Worm (Caenorhabditis elegans) whole organism, young adult: Measurements from ENCODE around the gene twk-7.

ENCODE experiments used
- B0019.2 ChIP-seq: fragments of 200-800 bp; sonication (Bioruptor generic); conservative IDR thresholded peaks from 2 replicates; pipeline ENCODE4 v1.3.6; 2022; ENCODE audit warnings: missing genetic modification reagents, missing genetic modification characterization, missing compliant biosample characterization
- F10E7.11 ChIP-seq: sonication (generic microtip); optimal IDR thresholded peaks from 2 replicates; lab custom pipeline; 2017; ENCODE audit warnings: mild to moderate bottlenecking, missing genetic modification characterization, moderate library complexity, missing compliant biosample characterization
- F33H1.4 ChIP-seq: fragments of 200-800 bp; sonication (Bioruptor generic); IDR thresholded peaks from 2 replicates; pipeline ENCODE4 v1.3.6; 2022; ENCODE audit warnings: missing genetic modification reagents, missing genetic modification characterization, missing compliant biosample characterization
- F37B4.10 ChIP-seq: fragments of 200-800 bp; sonication (Bioruptor generic); IDR thresholded peaks from 2 replicates; pipeline ENCODE4 v1.3.6; 2022; ENCODE audit warnings: missing genetic modification characterization, missing compliant biosample characterization
- F49E8.2 ChIP-seq: sonication (generic microtip); optimal IDR thresholded peaks from 3 replicates; lab custom pipeline; 2017; ENCODE audit warnings: missing genetic modification characterization, mild to moderate bottlenecking, missing compliant biosample characterization, antibody characterized with exemption, moderate library complexity; ENCODE audit not compliant: insufficient read depth
- F55B11.4 ChIP-seq: sonication (generic microtip); optimal IDR thresholded peaks from 2 replicates; lab custom pipeline; 2016; ENCODE audit warnings: missing compliant biosample characterization, missing genetic modification characterization, borderline replicate concordance; ENCODE audit not compliant: insufficient read depth
- F57A8.1 ChIP-seq: fragments of 200-800 bp; sonication (Bioruptor generic); optimal IDR thresholded peaks from 2 replicates; lab custom pipeline; 2018; ENCODE audit warnings: mild to moderate bottlenecking, missing genetic modification characterization, moderate library complexity, missing compliant biosample characterization
- F57C9.4 ChIP-seq: sonication (generic microtip); optimal IDR thresholded peaks from 2 replicates; lab custom pipeline; 2017; ENCODE audit warnings: mild to moderate bottlenecking, missing genetic modification characterization, missing compliant biosample characterization
- Y53G8AR.9 ChIP-seq: fragments of 200-800 bp; sonication (Bioruptor generic); conservative IDR thresholded peaks from 2 replicates; pipeline ENCODE4 v1.3.6; 2022; ENCODE audit warnings: missing genetic modification reagents, missing genetic modification characterization, missing compliant biosample characterization
- Y56A3A.18 ChIP-seq: fragments of 200-800 bp; sonication (Bioruptor generic); IDR thresholded peaks from 2 replicates; pipeline ENCODE4 v1.3.6; 2022; ENCODE audit warnings: missing genetic modification reagents, missing genetic modification characterization, missing compliant biosample characterization
- Y95B8A.8 ChIP-seq: fragments of 200-800 bp; sonication (Bioruptor generic); IDR thresholded peaks from 2 replicates; pipeline ENCODE4 v1.3.6; 2022; ENCODE audit warnings: missing genetic modification reagents, missing genetic modification characterization, missing compliant biosample characterization
- ZK185.1 ChIP-seq: sonication (generic microtip); optimal IDR thresholded peaks from 2 replicates; lab custom pipeline; 2016; ENCODE audit warnings: mild to moderate bottlenecking, missing genetic modification characterization, missing compliant biosample characterization; ENCODE audit not compliant: poor library complexity, severe bottlenecking
- akir-1 ChIP-seq: fragments of 200-800 bp; sonication (Bioruptor generic); optimal IDR thresholded peaks from 2 replicates; lab custom pipeline; 2018; ENCODE audit warnings: mild to moderate bottlenecking, missing genetic modification characterization, moderate library complexity, missing compliant biosample characterization
- ama-1 ChIP-seq, 3 experiments: fragments of 150-350 bp in 1 of 3; sonication (generic microtip) in 2 of 3; optimal IDR thresholded peaks; 2 replicates each; lab custom pipeline; 2014 to 2018; ENCODE audit warnings: missing biosample characterization in 2 of 3, missing genetic modification characterization in 2 of 3, missing genetic modification reagents in 2 of 3
- aptf-2 ChIP-seq: fragments of 200-800 bp; sonication (Bioruptor generic); conservative IDR thresholded peaks from 2 replicates; pipeline ENCODE4 v1.3.6; 2022; ENCODE audit warnings: missing genetic modification reagents, missing genetic modification characterization, missing compliant biosample characterization
- aptf-3 ChIP-seq: fragments of 200-800 bp; sonication (Bioruptor generic); IDR thresholded peaks from 2 replicates; pipeline ENCODE4 v1.3.6; 2022; ENCODE audit warnings: missing genetic modification characterization, missing compliant biosample characterization
- attf-3 ChIP-seq: fragments of 200-800 bp; sonication (Bioruptor generic); conservative IDR thresholded peaks from 2 replicates; pipeline ENCODE4 v1.3.6; 2022; ENCODE audit warnings: missing genetic modification reagents, missing genetic modification characterization, missing compliant biosample characterization
- bed-2 ChIP-seq: fragments of 200-800 bp; sonication (Bioruptor generic); IDR thresholded peaks from 2 replicates; pipeline ENCODE4 v1.3.6; 2022; ENCODE audit warnings: missing genetic modification reagents, missing genetic modification characterization, missing compliant biosample characterization
- ceh-40 ChIP-seq: fragments of 200-800 bp; sonication (Bioruptor generic); IDR thresholded peaks from 2 replicates; pipeline ENCODE4 v1.3.6; 2022; ENCODE audit warnings: missing genetic modification characterization, missing compliant biosample characterization
- ceh-58 ChIP-seq: fragments of 200-800 bp; sonication (Bioruptor generic); IDR thresholded peaks from 2 replicates; pipeline ENCODE4 v1.3.6; 2022; ENCODE audit warnings: missing genetic modification characterization, missing compliant biosample characterization
- ceh-91 ChIP-seq: fragments of 200-800 bp; sonication (Bioruptor generic); IDR thresholded peaks from 2 replicates; pipeline ENCODE4 v1.3.6; 2022; ENCODE audit warnings: missing genetic modification reagents, missing genetic modification characterization, missing compliant biosample characterization
- dpl-1 ChIP-seq: fragments of 150-350 bp; optimal IDR thresholded peaks from 2 replicates; lab custom pipeline; 2014; ENCODE audit warnings: missing biosample characterization, missing genetic modification reagents, missing genetic modification characterization
- efl-1 ChIP-seq: fragments of 150-350 bp; optimal IDR thresholded peaks from 2 replicates; lab custom pipeline; 2014; ENCODE audit warnings: missing biosample characterization, missing genetic modification reagents, missing genetic modification characterization
- egl-44 ChIP-seq: fragments of 200-800 bp; sonication (Bioruptor generic); IDR thresholded peaks from 2 replicates; pipeline ENCODE4 v1.3.6; 2022; ENCODE audit warnings: missing genetic modification reagents, missing genetic modification characterization, missing compliant biosample characterization
- ets-4 ChIP-seq: fragments of 200-800 bp; sonication (Bioruptor generic); optimal IDR thresholded peaks from 2 replicates; lab custom pipeline; 2018; ENCODE audit warnings: mild to moderate bottlenecking, missing genetic modification characterization, missing compliant biosample characterization
- gei-17 ChIP-seq: fragments of 200-800 bp; sonication (Bioruptor generic); optimal IDR thresholded peaks from 2 replicates; lab custom pipeline; 2018; ENCODE audit warnings: mild to moderate bottlenecking, missing genetic modification characterization, missing compliant biosample characterization
- hlh-12 ChIP-seq: sonication (generic microtip); optimal IDR thresholded peaks from 2 replicates; lab custom pipeline; 2016; ENCODE audit warnings: missing genetic modification characterization, missing compliant biosample characterization
- hlh-26 ChIP-seq: fragments of 200-800 bp; sonication (Bioruptor generic); conservative IDR thresholded peaks from 2 replicates; pipeline ENCODE4 v1.3.6; 2022; ENCODE audit warnings: missing genetic modification reagents, missing genetic modification characterization, missing compliant biosample characterization
- hmg-1.2 ChIP-seq: fragments of 200-800 bp; sonication (Bioruptor generic); IDR thresholded peaks from 2 replicates; pipeline ENCODE4 v1.3.6; 2022; ENCODE audit warnings: missing genetic modification reagents, missing genetic modification characterization, missing compliant biosample characterization
- hsf-1 ChIP-seq: fragments of 200-800 bp; sonication (Bioruptor generic); IDR thresholded peaks from 2 replicates; pipeline ENCODE4 v1.3.6; 2022; ENCODE audit warnings: missing genetic modification reagents, missing genetic modification characterization, missing compliant biosample characterization
- lag-1 ChIP-seq: fragments of 200-800 bp; sonication (Bioruptor generic); IDR thresholded peaks from 2 replicates; pipeline ENCODE4 v1.3.6; 2022; ENCODE audit warnings: missing genetic modification reagents, missing genetic modification characterization, missing compliant biosample characterization
- let-607 ChIP-seq, 2 experiments: fragments of 200-800 bp in 1 of 2; sonication (Bioruptor generic) in 1 of 2; sonication (generic microtip) in 1 of 2; optimal IDR thresholded peaks; 2 replicates each; lab custom pipeline; 2016 to 2018; ENCODE audit warnings: mild to moderate bottlenecking in 2 of 2, missing compliant biosample characterization in 2 of 2, missing genetic modification characterization in 2 of 2, moderate library complexity in 2 of 2, missing genotype in 1 of 2
- lsy-27 ChIP-seq: sonication (generic microtip); optimal IDR thresholded peaks from 2 replicates; lab custom pipeline; 2017; ENCODE audit warnings: missing genetic modification characterization, mild to moderate bottlenecking, missing compliant biosample characterization, antibody characterized with exemption, missing genotype, borderline replicate concordance; ENCODE audit not compliant: insufficient read depth
- madf-10 ChIP-seq: sonication (generic microtip); optimal IDR thresholded peaks from 2 replicates; lab custom pipeline; 2016; ENCODE audit warnings: mild to moderate bottlenecking, missing genetic modification characterization, missing compliant biosample characterization
- mcd-1 ChIP-seq: fragments of 200-800 bp; sonication (Bioruptor generic); IDR thresholded peaks from 2 replicates; pipeline ENCODE4 v1.3.6; 2022; ENCODE audit warnings: missing genetic modification reagents, missing genetic modification characterization, missing compliant biosample characterization
- nfya-1 ChIP-seq: sonication (generic microtip); optimal IDR thresholded peaks from 2 replicates; lab custom pipeline; 2017; ENCODE audit warnings: antibody characterized with exemption, missing compliant biosample characterization, missing genetic modification characterization, borderline replicate concordance; ENCODE audit not compliant: insufficient read depth
- nfya-2 ChIP-seq: fragments of 200-800 bp; sonication (Bioruptor generic); IDR thresholded peaks from 2 replicates; pipeline ENCODE4 v1.3.6; 2022; ENCODE audit warnings: missing genetic modification reagents, missing genetic modification characterization, missing compliant biosample characterization
- nhr-179 ChIP-seq: sonication (generic microtip); optimal IDR thresholded peaks from 2 replicates; lab custom pipeline; 2016; ENCODE audit warnings: mild to moderate bottlenecking, missing genetic modification characterization, missing compliant biosample characterization
- nhr-80 ChIP-seq: sonication (generic microtip); optimal IDR thresholded peaks from 2 replicates; lab custom pipeline; 2016; ENCODE audit warnings: missing genetic modification characterization, missing compliant biosample characterization
- rcor-1 ChIP-seq: fragments of 200-800 bp; sonication (Bioruptor generic); IDR thresholded peaks from 2 replicates; pipeline ENCODE4 v1.3.6; 2022; ENCODE audit warnings: missing genetic modification reagents, missing genetic modification characterization, missing compliant biosample characterization
- snpc-3.4 ChIP-seq: sonication (generic microtip); optimal IDR thresholded peaks from 2 replicates; lab custom pipeline; 2017; ENCODE audit warnings: missing genetic modification characterization, mild to moderate bottlenecking, missing compliant biosample characterization, antibody characterized with exemption, moderate library complexity, missing genotype, missing genetic modification reagents
- somi-1 ChIP-seq: fragments of 200-800 bp; sonication (Bioruptor generic); optimal IDR thresholded peaks from 2 replicates; lab custom pipeline; 2018; ENCODE audit warnings: mild to moderate bottlenecking, missing genetic modification characterization, missing compliant biosample characterization
- tbp1 ChIP-seq: fragments of 200-800 bp; sonication (Bioruptor generic); optimal IDR thresholded peaks from 2 replicates; lab custom pipeline; 2018; ENCODE audit warnings: mild to moderate bottlenecking, missing genetic modification characterization, missing compliant biosample characterization
- tbx-9 ChIP-seq: sonication (generic microtip); optimal IDR thresholded peaks from 2 replicates; lab custom pipeline; 2016; ENCODE audit warnings: borderline replicate concordance, missing genetic modification characterization, inconsistent platforms, missing compliant biosample characterization
- zim-3 ChIP-seq: sonication (generic microtip); optimal IDR thresholded peaks from 2 replicates; lab custom pipeline; 2017; ENCODE audit warnings: mild to moderate bottlenecking, missing genetic modification characterization, moderate library complexity, missing compliant biosample characterization
- ztf-18 ChIP-seq: sonication (generic microtip); optimal IDR thresholded peaks from 2 replicates; lab custom pipeline; 2016; ENCODE audit warnings: missing genotype, mild to moderate bottlenecking, missing genetic modification characterization, missing compliant biosample characterization
- ztf-25 ChIP-seq: fragments of 200-800 bp; sonication (Bioruptor generic); IDR thresholded peaks from 2 replicates; pipeline ENCODE4 v1.3.6; 2022; ENCODE audit warnings: missing genetic modification reagents, missing genetic modification characterization, missing compliant biosample characterization
- ztf-6 ChIP-seq: fragments of 200-800 bp; sonication (Bioruptor generic); IDR thresholded peaks from 2 replicates; pipeline ENCODE4 v1.3.6; 2022; ENCODE audit warnings: missing genetic modification reagents, missing genetic modification characterization, missing compliant biosample characterization

twk-7 gene

ce11 chrIII:8646021-8646420 is 2.5 kb upstream of the twk-7 start:
- TF ChIP-seq ztf-18 (tag; lab: Kevin White, UChicago): peak; percentile 67
- TF ChIP-seq gei-17 (GFP tag; lab: Kevin White, UChicago): no peak
- TF ChIP-seq B0019.2: no peak
- no peak for TF ChIP-seq ceh-91 (GFP tag; lab: Robert Waterston, UW)
- TF ChIP-seq lsy-27: no peak
- TF ChIP-seq ceh-58 (GFP tag; lab: Robert Waterston, UW): no peak
- 0 out of 2 replicates have a peak, but pooled peaks have one; percentile 23 for TF ChIP-seq Y53G8AR.9 (GFP tag; lab: Robert Waterston, UW)
- TF ChIP-seq dpl-1 (GFP tag; lab: Kevin White, UChicago): no peak
- peak; percentile 43 for TF ChIP-seq ZK185.1 (tag; lab: Kevin White, UChicago)
- TF ChIP-seq aptf-2 (GFP tag; lab: Robert Waterston, UW): no peak
- TF ChIP-seq let-607 (tag; optimal IDR thresholded peaks at IDR 0.05; lab: Kevin White, UChicago): peak in 1 of 2 experiments; percentile 12
- peak; percentile 56 for TF ChIP-seq hmg-1.2 (GFP tag; lab: Robert Waterston, UW)
- TF ChIP-seq hlh-26 (GFP tag; lab: Robert Waterston, UW): no peak
- TF ChIP-seq F49E8.2 (tag; lab: Kevin White, UChicago): peak; percentile 16
- TF ChIP-seq hsf-1 (GFP tag; lab: Robert Waterston, UW): 0 out of 2 replicates have a peak, but pooled peaks have one; percentile 36
- TF ChIP-seq Y56A3A.18 (GFP tag; lab: Robert Waterston, UW): peak; percentile 49; the same call in 1 of the 2 replicates
- TF ChIP-seq F57C9.4 (tag; lab: Kevin White, UChicago): no peak
- peak; percentile 98 for TF ChIP-seq tbp1 (GFP tag; lab: Kevin White, UChicago)
- peak; percentile 33 for TF ChIP-seq madf-10 (tag; lab: Kevin White, UChicago)
- TF ChIP-seq nhr-80 (tag; lab: Kevin White, UChicago): no peak
- TF ChIP-seq hlh-12 (tag; lab: Kevin White, UChicago): no peak
- TF ChIP-seq somi-1 (GFP tag; lab: Kevin White, UChicago): no peak
- no peak for TF ChIP-seq aptf-3 (GFP tag; lab: Robert Waterston, UW)
- TF ChIP-seq akir-1 (GFP tag; lab: Kevin White, UChicago): no peak
- TF ChIP-seq efl-1: no peak
- no peak for TF ChIP-seq nfya-1 (tag; lab: Kevin White, UChicago)
- TF ChIP-seq snpc-3.4 (tag; lab: Kevin White, UChicago): peak; percentile 71
- no peak for TF ChIP-seq ets-4 (GFP tag; lab: Kevin White, UChicago)
- TF ChIP-seq F33H1.4 (GFP tag; lab: Robert Waterston, UW): peak; percentile 21; the same call in 1 of the 2 replicates
- TF ChIP-seq Y95B8A.8 (GFP tag; lab: Robert Waterston, UW): no peak
- no peak for TF ChIP-seq lag-1 (GFP tag; lab: Robert Waterston, UW)
- no peak for TF ChIP-seq tbx-9 (tag; lab: Kevin White, UChicago)
- TF ChIP-seq bed-2 (GFP tag; lab: Robert Waterston, UW): no peak
- no peak for TF ChIP-seq mcd-1 (GFP tag; lab: Robert Waterston, UW)
- no peak for TF ChIP-seq attf-3 (GFP tag; lab: Robert Waterston, UW)
- no peak for TF ChIP-seq rcor-1 (GFP tag; lab: Robert Waterston, UW)
- TF ChIP-seq F57A8.1 (GFP tag; lab: Kevin White, UChicago): no peak
- no peak for TF ChIP-seq F55B11.4 (tag; lab: Kevin White, UChicago)
- TF ChIP-seq ztf-6: no peak
- no peak for TF ChIP-seq F10E7.11 (tag; lab: Kevin White, UChicago)
- no peak for TF ChIP-seq ceh-40 (GFP tag; lab: Robert Waterston, UW)
- peak; percentile 85 for TF ChIP-seq ztf-25
- no peak for TF ChIP-seq egl-44 (GFP tag; lab: Robert Waterston, UW)
- TF ChIP-seq F37B4.10: no peak
- TF ChIP-seq ama-1 (optimal IDR thresholded peaks at IDR 0.05; lab: Kevin White, UChicago): no peak
- TF ChIP-seq ama-1 (GFP tag; optimal IDR thresholded peaks at IDR 0.05; lab: Kevin White, UChicago): peak in 1 of 2 experiments; percentile 28
- TF ChIP-seq zim-3 (tag; lab: Kevin White, UChicago): peak; percentile 55
- TF ChIP-seq nfya-2: no peak
- TF ChIP-seq nhr-179: no peak
